Fruit fly (Drosophila melanogaster): Measurements from ENCODE around the gene CG14102.
A peak's percentile ranks its signal among the peaks of the same experiment; 100 is the strongest.

The CG14102 gene

DNA sequence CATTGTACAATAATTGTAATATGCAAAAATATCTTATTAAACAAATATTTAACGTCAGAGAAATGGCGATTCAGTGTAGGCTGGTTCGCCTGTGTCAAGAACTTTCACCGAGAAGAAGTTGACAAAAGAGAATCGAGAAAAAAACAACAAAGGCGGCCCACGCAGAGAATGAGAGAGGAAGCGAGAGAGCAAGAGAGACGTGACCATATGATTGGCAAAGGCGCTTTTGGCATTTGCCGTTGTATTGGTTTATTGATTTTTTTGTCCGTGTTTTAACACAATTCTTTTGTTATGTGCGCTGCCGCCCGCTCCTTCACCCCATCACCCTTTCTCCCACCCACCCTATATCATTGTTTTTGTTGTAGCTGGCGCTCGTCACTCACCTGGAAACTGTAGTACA lies 32.1 kb upstream of the CG14102 start (continued):
- TF ChIP-seq dac (GFP tag; optimal IDR thresholded peaks at IDR 0.05), result no peak
- no peak for TF ChIP-seq CG8632 (GFP tag; optimal IDR thresholded peaks at IDR 0.05)
- TF ChIP-seq CG32006 (GFP tag; optimal IDR thresholded peaks at IDR 0.05), result no peak
- peak; percentile 9 for TF ChIP-seq lz (GFP tag; optimal IDR thresholded peaks at IDR 0.05)
- no peak for TF ChIP-seq Hr4 (GFP tag; optimal IDR thresholded peaks at IDR 0.05)
- TF ChIP-seq ss (GFP tag; optimal IDR thresholded peaks at IDR 0.05), result peak in 1 of 2 experiments; percentile 71
- TF ChIP-seq dsx (GFP tag; optimal IDR thresholded peaks at IDR 0.05; ENCODE audit: poor library complexity, severe bottlenecking), result no peak
- peak; percentile 71 for TF ChIP-seq Sox14 (GFP tag; optimal IDR thresholded peaks at IDR 0.05)

DNA sequence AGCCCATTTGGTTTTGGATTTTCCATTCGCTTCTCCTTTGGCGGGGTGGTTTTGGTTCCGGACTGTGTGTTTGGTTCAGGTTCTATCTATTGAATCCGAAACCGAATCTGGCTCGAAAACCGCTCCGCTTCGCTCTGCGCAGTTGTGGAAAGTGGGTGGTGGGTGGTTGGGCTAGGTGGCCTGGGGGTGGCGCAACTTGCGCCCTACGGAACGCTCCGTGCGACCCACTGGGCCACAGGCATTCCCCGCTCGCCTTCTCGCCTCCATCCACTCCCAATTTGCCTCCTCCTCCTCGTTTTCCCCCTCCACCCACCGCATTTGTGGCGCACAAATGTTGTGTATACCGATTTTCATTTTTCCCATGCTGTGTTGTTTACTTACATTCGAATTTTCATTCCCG lies 17.6 kb upstream of the CG14102 start:
- no peak for TF ChIP-seq lz (GFP tag; optimal IDR thresholded peaks at IDR 0.05)
- no peak for TF ChIP-seq ss (GFP tag; optimal IDR thresholded peaks at IDR 0.05)
- no peak for TF ChIP-seq eg (GFP tag; IDR thresholded peaks at IDR 0.05)
- TF ChIP-seq CG7368 (GFP tag; optimal IDR thresholded peaks at IDR 0.05), result peak; percentile 73
- TF ChIP-seq CG11294 (GFP tag; IDR thresholded peaks at IDR 0.05), result no peak
- TF ChIP-seq Eip93F (GFP tag; optimal IDR thresholded peaks at IDR 0.05), result no peak

DNA sequence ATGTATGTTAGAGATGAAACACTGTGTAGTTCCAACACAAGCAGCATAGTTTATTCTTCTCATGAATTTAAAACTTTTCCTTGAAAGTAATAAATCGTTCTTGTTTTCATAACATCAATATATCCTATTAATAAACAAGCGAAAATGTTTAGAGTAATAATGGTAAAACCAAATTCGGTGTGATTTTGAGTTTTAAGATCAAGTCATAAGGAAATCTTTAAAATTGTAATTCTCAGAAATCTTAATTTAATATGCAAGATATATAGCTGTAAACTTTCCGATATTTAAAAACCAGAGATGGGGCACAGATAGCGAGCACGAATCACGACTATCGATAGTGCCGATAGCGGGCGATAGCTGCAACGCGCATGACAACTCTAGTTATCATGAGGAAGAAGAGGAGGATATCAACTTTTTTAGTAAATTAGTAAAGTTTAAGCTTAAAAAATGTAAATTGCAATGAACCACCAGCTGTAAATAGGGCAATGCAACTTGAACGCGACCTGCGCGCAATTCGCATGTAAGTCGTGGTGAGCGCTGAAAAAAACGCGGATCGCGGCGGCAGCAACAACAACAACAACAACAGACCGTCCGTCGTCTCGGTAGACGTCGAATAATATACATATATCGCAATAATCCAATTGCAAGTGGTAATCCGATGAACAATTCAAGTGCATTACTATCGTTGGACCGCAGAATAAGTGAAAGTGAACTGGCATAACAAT lies 16.9 kb upstream of the CG14102 start, which contains the start of the genes Fibp and Deaf1:
Fibp (minus strand) TSS at position 161 of the 725 bp plus-strand sequence.
Deaf1 (plus strand) TSS at position 368 of the 725 bp plus-strand sequence.
- TF ChIP-seq CG10669 (GFP tag; optimal IDR thresholded peaks at IDR 0.05) (peak; percentile 55), CG1621 (tag; optimal IDR thresholded peaks at IDR 0.05) (peak; percentile 18), salr (GFP tag; optimal IDR thresholded peaks at IDR 0.05) (peak in 1 of 2 experiments; percentile 4), fkh (GFP tag; optimal IDR thresholded peaks at IDR 0.05) (peak; percentile 28), CG6808 (GFP tag; optimal IDR thresholded peaks at IDR 0.05) (no peak), CG11294 (GFP tag; IDR thresholded peaks at IDR 0.05) (no peak; the same call in 1 of the 2 replicates), dsx (GFP tag; optimal IDR thresholded peaks at IDR 0.05; ENCODE audit: poor library complexity, severe bottlenecking) (peak; percentile 37), dac (GFP tag; optimal IDR thresholded peaks at IDR 0.05) (peak; percentile 21), CG6792 (GFP tag; optimal IDR thresholded peaks at IDR 0.05) (peak; percentile 63), Blimp-1 (GFP tag; optimal IDR thresholded peaks at IDR 0.05) (no peak), Hr38 (GFP tag; optimal IDR thresholded peaks at IDR 0.05) (peak; percentile 9), acj6 (GFP tag; optimal IDR thresholded peaks at IDR 0.05) (peak; percentile 80), Sox15 (GFP tag; optimal IDR thresholded peaks at IDR 0.05) (peak; percentile 72), Sox102F (GFP tag; optimal IDR thresholded peaks at IDR 0.05) (no peak), CG7368 (GFP tag; optimal IDR thresholded peaks at IDR 0.05) (peak; percentile 56), CG8319 (GFP tag; optimal IDR thresholded peaks at IDR 0.05) (no peak), OdsH (GFP tag; optimal IDR thresholded peaks at IDR 0.05) (no peak), CG3919 (GFP tag; optimal IDR thresholded peaks at IDR 0.05) (peak; percentile 72), Hr4 (GFP tag; optimal IDR thresholded peaks at IDR 0.05) (peak; percentile 79), CG9139 (GFP tag; optimal IDR thresholded peaks at IDR 0.05) (no peak), Eip75B (GFP tag; optimal IDR thresholded peaks at IDR 0.05) (peak; percentile 71), CG15336 (GFP tag; IDR thresholded peaks at IDR 0.05) (0 out of 2 replicates have a peak, but pooled peaks have one; percentile 10), eg (GFP tag; IDR thresholded peaks at IDR 0.05) (peak; percentile 43; the same call in 2 of the 3 replicates), cyc (GFP tag; optimal IDR thresholded peaks at IDR 0.05) (peak; percentile 94), achi (GFP tag; optimal IDR thresholded peaks at IDR 0.05) (no peak), lz (GFP tag; optimal IDR thresholded peaks at IDR 0.05) (peak; percentile 87), CG8632 (GFP tag; optimal IDR thresholded peaks at IDR 0.05) (peak; percentile 66), fd59A (GFP tag; optimal IDR thresholded peaks at IDR 0.05) (peak; percentile 39), Eip78C (GFP tag) (peak; percentile 91), net (GFP tag; optimal IDR thresholded peaks at IDR 0.05) (no peak), CG3032 (tag; optimal IDR thresholded peaks at IDR 0.05) (peak; percentile 77), Hr39 (GFP tag; optimal IDR thresholded peaks at IDR 0.05) (peak; percentile 88), Ets96B (tag; optimal IDR thresholded peaks at IDR 0.05) (peak; percentile 64), Smox (GFP tag; optimal IDR thresholded peaks at IDR 0.05) (peak; percentile 14), CG16779 (tag; optimal IDR thresholded peaks at IDR 0.05) (no peak), esn (GFP tag; optimal IDR thresholded peaks at IDR 0.05) (peak; percentile 86), CG10631 (GFP tag; optimal IDR thresholded peaks at IDR 0.05) (peak; percentile 84), CG11902 (GFP tag; optimal IDR thresholded peaks at IDR 0.05) (peak; percentile 70), CG11762 (GFP tag; optimal IDR thresholded peaks at IDR 0.05; ENCODE audit: insufficient read depth) (peak; percentile 64), CG6854 (GFP tag; optimal IDR thresholded peaks at IDR 0.05) (no peak)

Data from whole organism, prepupa.